Worm (Caenorhabditis elegans) whole organism, L2 larva: ENCODE data around the gene C26B2.7.
A peak's percentile ranks its signal among the peaks of the same experiment; 100 is the strongest.

Experiments used
- C34F6.9 ChIP-seq: fragments of 150-350 bp; optimal IDR thresholded peaks from 2 replicates; lab custom pipeline; 2014; ENCODE audit warnings: missing biosample characterization, missing genetic modification characterization
- F13H6.1 ChIP-seq: sonication (generic microtip); optimal IDR thresholded peaks from 2 replicates; lab custom pipeline; 2016; ENCODE audit warnings: missing genetic modification characterization, missing compliant biosample characterization
- R02D3.7 ChIP-seq: fragments of 150-350 bp; optimal IDR thresholded peaks from 2 replicates; lab custom pipeline; 2014; ENCODE audit warnings: missing biosample characterization, missing genetic modification characterization
- alr-1 ChIP-seq: fragments of 150-350 bp; optimal IDR thresholded peaks from 2 replicates; lab custom pipeline; 2014; ENCODE audit warnings: missing biosample characterization, missing genetic modification characterization
- aly-2 ChIP-seq: fragments of 150-350 bp; optimal IDR thresholded peaks from 2 replicates; lab custom pipeline; 2014; ENCODE audit warnings: missing biosample characterization, missing genetic modification characterization
- ama-1 ChIP-seq: fragments of 150-350 bp; optimal IDR thresholded peaks from 2 replicates; lab custom pipeline; 2018; ENCODE audit warnings: inconsistent platforms
- blmp-1 ChIP-seq: sonication (generic microtip); optimal IDR thresholded peaks from 2 replicates; lab custom pipeline; 2017; ENCODE audit warnings: missing genetic modification characterization, mild to moderate bottlenecking, missing compliant biosample characterization, antibody characterized with exemption, moderate library complexity; ENCODE audit not compliant: insufficient read depth
- ceh-16 ChIP-seq: fragments of 150-350 bp; optimal IDR thresholded peaks from 2 replicates; lab custom pipeline; 2014; ENCODE audit warnings: missing biosample characterization, missing genetic modification characterization
- crh-2 ChIP-seq: sonication (generic microtip); optimal IDR thresholded peaks from 2 replicates; lab custom pipeline; 2017; ENCODE audit warnings: missing biosample characterization, missing genetic modification characterization
- dmd-4 ChIP-seq: sonication (generic microtip); optimal IDR thresholded peaks from 2 replicates; lab custom pipeline; 2017; ENCODE audit warnings: missing biosample characterization, missing genetic modification characterization
- egl-27 ChIP-seq: sonication (generic microtip); optimal IDR thresholded peaks from 3 replicates; lab custom pipeline; 2017; ENCODE audit warnings: missing biosample characterization, missing genetic modification reagents, missing genetic modification characterization
- elt-1 ChIP-seq: fragments of 150-350 bp; optimal IDR thresholded peaks from 2 replicates; lab custom pipeline; 2014; ENCODE audit warnings: missing biosample characterization, missing genetic modification characterization
- elt-3 ChIP-seq: sonication (generic microtip); optimal IDR thresholded peaks from 2 replicates; lab custom pipeline; 2017; ENCODE audit warnings: missing biosample characterization, missing genetic modification characterization
- fos-1 ChIP-seq: fragments of 150-350 bp; optimal IDR thresholded peaks from 2 replicates; lab custom pipeline; 2014; ENCODE audit warnings: missing biosample characterization, missing genetic modification characterization
- lin-11 ChIP-seq: fragments of 150-350 bp; sonication (generic microtip); optimal IDR thresholded peaks from 2 replicates; lab custom pipeline; 2014; ENCODE audit warnings: missing biosample characterization, missing genetic modification characterization, inconsistent platforms, mixed read lengths
- lin-13 ChIP-seq: fragments of 150-350 bp; optimal IDR thresholded peaks from 2 replicates; lab custom pipeline; 2014; ENCODE audit warnings: missing biosample characterization, missing genetic modification reagents, missing genetic modification characterization
- lsy-2 ChIP-seq, 2 experiments: fragments of 150-350 bp in 1 of 2; sonication (generic microtip) in 1 of 2; optimal IDR thresholded peaks; 2 replicates each; lab custom pipeline; 2014 to 2017; ENCODE audit warnings: missing biosample characterization in 2 of 2, missing genetic modification characterization in 2 of 2
- mab-5 ChIP-seq: fragments of 150-350 bp; optimal IDR thresholded peaks from 2 replicates; lab custom pipeline; 2014; ENCODE audit warnings: missing biosample characterization, missing genetic modification characterization
- mbf-1 ChIP-seq: sonication (generic microtip); optimal IDR thresholded peaks from 2 replicates; lab custom pipeline; 2017; ENCODE audit warnings: missing biosample characterization, missing genetic modification characterization
- nhr-10 ChIP-seq: sonication (generic microtip); optimal IDR thresholded peaks from 2 replicates; lab custom pipeline; 2017; ENCODE audit warnings: missing biosample characterization, missing genetic modification characterization
- nhr-11 ChIP-seq: fragments of 150-350 bp; optimal IDR thresholded peaks from 2 replicates; lab custom pipeline; 2014; ENCODE audit warnings: missing biosample characterization, missing genetic modification characterization
- nhr-12 ChIP-seq: fragments of 150-350 bp; optimal IDR thresholded peaks from 2 replicates; lab custom pipeline; 2014; ENCODE audit warnings: missing biosample characterization, missing genetic modification characterization
- nhr-129 ChIP-seq: fragments of 150-350 bp; optimal IDR thresholded peaks from 2 replicates; lab custom pipeline; 2014; ENCODE audit warnings: missing biosample characterization, missing genetic modification characterization
- nhr-23 ChIP-seq: fragments of 150-350 bp; optimal IDR thresholded peaks from 2 replicates; lab custom pipeline; 2014; ENCODE audit warnings: missing biosample characterization, missing genetic modification reagents, missing genetic modification characterization
- nhr-237 ChIP-seq: fragments of 150-350 bp; optimal IDR thresholded peaks from 2 replicates; lab custom pipeline; 2014; ENCODE audit warnings: missing biosample characterization, missing genetic modification characterization
- nhr-25 ChIP-seq: fragments of 150-350 bp; sonication (generic microtip); optimal IDR thresholded peaks from 3 replicates; lab custom pipeline; 2014; ENCODE audit warnings: missing biosample characterization, missing genetic modification characterization
- nhr-77 ChIP-seq: fragments of 150-350 bp; optimal IDR thresholded peaks from 2 replicates; lab custom pipeline; 2014; ENCODE audit warnings: missing biosample characterization, missing genetic modification characterization
- peb-1 ChIP-seq: fragments of 150-350 bp; optimal IDR thresholded peaks from 2 replicates; lab custom pipeline; 2014; ENCODE audit warnings: missing biosample characterization, missing genetic modification characterization
- sem-4 ChIP-seq: fragments of 150-350 bp; optimal IDR thresholded peaks from 2 replicates; lab custom pipeline; 2014; ENCODE audit warnings: missing biosample characterization, missing genetic modification reagents, missing genetic modification characterization
- skn-1 ChIP-seq: sonication (generic microtip); optimal IDR thresholded peaks from 2 replicates; lab custom pipeline; 2017; ENCODE audit warnings: missing biosample characterization, missing genetic modification characterization
- sma-3 ChIP-seq: sonication (generic microtip); optimal IDR thresholded peaks from 2 replicates; lab custom pipeline; 2016; ENCODE audit warnings: missing genetic modification reagents, missing genetic modification characterization, missing compliant biosample characterization
- sma-9 ChIP-seq, 2 experiments: fragments of 150-350 bp in 1 of 2; sonication (generic microtip) in 1 of 2; optimal IDR thresholded peaks; 2 replicates each; lab custom pipeline; 2014 to 2016; ENCODE audit warnings: missing genetic modification characterization in 2 of 2, mild to moderate bottlenecking in 1 of 2, missing biosample characterization in 1 of 2, missing compliant biosample characterization in 1 of 2, missing genetic modification reagents in 1 of 2, moderate library complexity in 1 of 2
- unc-39 ChIP-seq: fragments of 150-350 bp; optimal IDR thresholded peaks from 2 replicates; lab custom pipeline; 2014; ENCODE audit warnings: missing biosample characterization, missing genetic modification characterization
- unc-55 ChIP-seq: fragments of 150-350 bp; sonication (generic microtip); optimal IDR thresholded peaks from 3 replicates; lab custom pipeline; 2014; ENCODE audit warnings: missing biosample characterization, missing genetic modification reagents, missing genetic modification characterization
- unc-62 ChIP-seq: fragments of 150-350 bp; optimal IDR thresholded peaks from 2 replicates; lab custom pipeline; 2014; ENCODE audit warnings: missing biosample characterization, missing genetic modification reagents, missing genetic modification characterization
- zag-1 ChIP-seq: fragments of 150-350 bp; optimal IDR thresholded peaks from 2 replicates; lab custom pipeline; 2014; ENCODE audit warnings: missing biosample characterization, missing genetic modification characterization
- ztf-1 ChIP-seq: fragments of 200-800 bp; sonication (Bioruptor generic); conservative IDR thresholded peaks from 2 replicates; pipeline ENCODE4 v1.3.6; 2022; ENCODE audit warnings: missing genetic modification characterization, missing compliant biosample characterization
- ztf-4 ChIP-seq: fragments of 150-350 bp; optimal IDR thresholded peaks from 2 replicates; lab custom pipeline; 2014; ENCODE audit warnings: missing biosample characterization, missing genetic modification characterization

Gene C26B2.7

DNA sequence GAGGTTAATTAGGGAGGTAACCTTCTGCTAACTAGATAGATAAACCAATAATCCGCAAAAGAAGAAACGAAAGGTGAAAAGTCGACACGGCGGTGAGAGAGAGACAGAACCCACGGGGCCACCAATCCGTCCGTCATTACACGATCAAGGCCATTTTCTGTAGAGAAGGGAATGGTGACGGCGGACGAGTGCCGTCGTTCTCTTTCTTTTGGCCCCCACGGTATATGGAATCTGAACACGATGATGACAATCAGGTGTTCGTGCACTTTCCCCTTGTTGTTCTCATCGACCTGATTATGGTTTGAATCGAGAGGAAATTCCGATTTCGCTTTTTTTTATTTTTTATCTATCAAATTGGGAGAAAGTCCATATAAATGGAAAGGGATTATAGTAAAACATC, 6.7 kb upstream of the C26B2.7 start:
- TF ChIP-seq nhr-77 (no peak), sma-9 (GFP tag; optimal IDR thresholded peaks at IDR 0.05; lab: Kevin White, UChicago) (peak; percentile 21), sma-9 (tag; optimal IDR thresholded peaks at IDR 0.05; lab: Kevin White, UChicago) (no peak), unc-62 (GFP tag; lab: Kevin White, UChicago) (no peak), ztf-1 (GFP tag; lab: Robert Waterston, UW) (no peak), egl-27 (tag; lab: Kevin White, UChicago) (no peak), ztf-4 (tag; lab: Kevin White, UChicago) (no peak), nhr-237 (tag; lab: Kevin White, UChicago) (no peak), ceh-16 (tag; lab: Kevin White, UChicago) (peak; percentile 9), fos-1 (tag; lab: Kevin White, UChicago) (peak; percentile 14), C34F6.9 (tag; lab: Kevin White, UChicago) (no peak), R02D3.7 (tag; lab: Kevin White, UChicago) (no peak), crh-2 (tag; lab: Kevin White, UChicago) (no peak), sma-3 (GFP tag; lab: Kevin White, UChicago) (peak; percentile 18), lsy-2 (tag; optimal IDR thresholded peaks at IDR 0.05; lab: Kevin White, UChicago) (no peak), elt-1 (no peak), blmp-1 (tag; lab: Kevin White, UChicago) (peak; percentile 89), dmd-4 (no peak), alr-1 (tag; lab: Kevin White, UChicago) (no peak), mbf-1 (tag; lab: Kevin White, UChicago) (no peak), nhr-12 (tag; lab: Kevin White, UChicago) (no peak), nhr-25 (tag; lab: Kevin White, UChicago) (peak; percentile 41), mab-5 (tag; lab: Kevin White, UChicago) (no peak), skn-1 (no peak)

DNA sequence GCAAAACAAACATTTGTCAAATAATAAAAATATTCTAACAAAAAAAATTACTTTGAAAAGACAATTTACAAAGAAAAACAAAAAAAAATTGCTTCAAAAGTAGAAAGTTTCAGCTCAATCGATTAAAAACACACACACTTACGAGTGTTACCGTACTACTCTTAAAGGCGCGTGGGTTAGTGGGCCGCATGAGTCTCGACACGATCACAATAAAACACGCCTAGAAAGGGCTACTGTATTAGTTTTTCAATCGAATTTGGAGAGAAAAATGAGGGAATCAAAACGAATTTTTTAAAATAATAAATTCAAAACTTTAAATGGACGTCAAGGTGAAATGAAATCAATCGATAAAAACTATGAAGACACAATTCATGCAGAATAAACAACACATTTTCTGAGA, 5.6 kb upstream of the C26B2.7 start:
- TF ChIP-seq aly-2 (tag; lab: Kevin White, UChicago), result no peak
- TF ChIP-seq F13H6.1 (tag; lab: Kevin White, UChicago), result no peak
- TF ChIP-seq nhr-11 (tag; lab: Kevin White, UChicago), result no peak
- no peak for TF ChIP-seq nhr-129 (tag; lab: Kevin White, UChicago)
- no peak for TF ChIP-seq nhr-237 (tag; lab: Kevin White, UChicago)
- no peak for TF ChIP-seq sma-9 (GFP tag; optimal IDR thresholded peaks at IDR 0.05; lab: Kevin White, UChicago)
- no peak for TF ChIP-seq sma-9 (tag; optimal IDR thresholded peaks at IDR 0.05; lab: Kevin White, UChicago)
- TF ChIP-seq unc-55 (GFP tag; lab: Kevin White, UChicago), result no peak
- no peak for TF ChIP-seq zag-1 (tag; lab: Kevin White, UChicago)
- TF ChIP-seq unc-62 (GFP tag; lab: Kevin White, UChicago), result no peak
- TF ChIP-seq skn-1, result no peak
- TF ChIP-seq C34F6.9 (tag; lab: Kevin White, UChicago), result no peak

DNA sequence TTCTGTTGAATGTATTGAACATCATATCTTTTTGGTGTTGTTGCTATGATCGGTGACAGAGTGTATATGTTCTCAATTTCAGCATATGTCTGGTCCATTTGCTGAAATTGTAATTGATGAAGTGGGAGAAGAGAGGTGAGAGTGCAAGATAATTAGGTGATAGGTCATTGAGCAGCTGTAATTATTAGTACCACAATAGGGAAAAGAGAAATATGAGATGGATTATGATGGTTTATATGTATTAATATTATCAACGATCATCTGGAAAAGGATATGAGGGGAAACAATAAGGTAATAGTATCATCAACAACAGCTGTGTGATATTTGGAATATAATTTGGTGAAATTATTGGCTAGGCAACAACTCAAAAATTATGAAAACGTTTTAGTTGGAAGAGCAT, 3.7 kb upstream of the C26B2.7 start, which contains the start of gene Y42H9B.3:
Y42H9B.3 (minus strand) TSS at position 101 of the 400 bp plus-strand sequence.
- no peak for TF ChIP-seq nhr-129 (tag; lab: Kevin White, UChicago)
- no peak for TF ChIP-seq unc-39 (tag; lab: Kevin White, UChicago)
- no peak for TF ChIP-seq nhr-23
- no peak for TF ChIP-seq nhr-237 (tag; lab: Kevin White, UChicago)
- no peak for TF ChIP-seq nhr-77
- no peak for TF ChIP-seq C34F6.9 (tag; lab: Kevin White, UChicago)
- no peak for TF ChIP-seq sma-9 (GFP tag; optimal IDR thresholded peaks at IDR 0.05; lab: Kevin White, UChicago)
- no peak for TF ChIP-seq sma-9 (tag; optimal IDR thresholded peaks at IDR 0.05; lab: Kevin White, UChicago)
- TF ChIP-seq unc-62 (GFP tag; lab: Kevin White, UChicago), result no peak
- TF ChIP-seq nhr-12 (tag; lab: Kevin White, UChicago), result no peak
- no peak for TF ChIP-seq egl-27 (tag; lab: Kevin White, UChicago)
- TF ChIP-seq peb-1 (tag; lab: Kevin White, UChicago), result no peak
- TF ChIP-seq ama-1 (lab: Kevin White, UChicago), result no peak
- no peak for TF ChIP-seq lin-11 (tag; lab: Kevin White, UChicago)
- no peak for TF ChIP-seq sem-4 (tag; lab: Kevin White, UChicago)

DNA sequence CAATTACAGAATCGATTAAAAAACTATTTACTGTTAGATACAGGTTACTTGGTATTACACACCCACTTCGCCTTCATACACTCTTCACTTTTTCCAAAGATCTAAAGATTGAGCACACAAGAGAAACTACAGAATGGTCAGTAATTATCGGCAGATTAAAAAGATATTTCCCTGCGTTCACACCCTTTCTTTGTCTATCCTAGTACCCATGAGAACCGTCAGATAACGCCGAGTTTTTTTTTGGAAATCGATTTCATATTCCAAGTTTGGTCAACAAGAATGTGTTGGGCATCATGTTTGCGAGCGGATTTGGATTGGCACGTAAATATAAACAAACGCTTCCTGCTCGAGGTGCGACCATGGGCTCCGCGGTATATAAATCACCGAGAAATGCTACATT, 2.2 kb upstream of the C26B2.7 start, which contains the start of gene C26B2.8:
C26B2.8 (plus strand) TSS at position 301 of the 400 bp plus-strand sequence.
- TF ChIP-seq elt-1 (no peak), nhr-10 (tag; lab: Kevin White, UChicago) (no peak), skn-1 (no peak), unc-39 (tag; lab: Kevin White, UChicago) (no peak), F13H6.1 (tag; lab: Kevin White, UChicago) (no peak), peb-1 (tag; lab: Kevin White, UChicago) (no peak), R02D3.7 (tag; lab: Kevin White, UChicago) (no peak), nhr-25 (tag; lab: Kevin White, UChicago) (no peak), ztf-1 (GFP tag; lab: Robert Waterston, UW) (no peak), elt-3 (tag; lab: Kevin White, UChicago) (no peak), lin-11 (tag; lab: Kevin White, UChicago) (no peak), lin-13 (GFP tag; lab: Kevin White, UChicago) (no peak), nhr-23 (no peak), unc-55 (GFP tag; lab: Kevin White, UChicago) (no peak)
